Worm (Caenorhabditis elegans) whole organism, L4 larva: ENCODE results near the gene T25B9.4.

Experiments
- dpl-1 ChIP-seq: fragments of 150-350 bp; optimal IDR thresholded peaks from 2 replicates; lab custom pipeline; 2014; ENCODE audit warnings: missing biosample characterization, missing genetic modification reagents, missing genetic modification characterization
- lin-1 ChIP-seq: fragments of 200-800 bp; sonication (Bioruptor generic); IDR thresholded peaks from 2 replicates; pipeline ENCODE4 v1.3.6; 2022; ENCODE audit warnings: missing genetic modification reagents, missing genetic modification characterization, missing compliant biosample characterization
- lsy-2 ChIP-seq, 2 experiments: fragments of 150-350 bp in 1 of 2; sonication (generic microtip) in 1 of 2; optimal IDR thresholded peaks; 2 replicates each; lab custom pipeline; 2014 to 2017; ENCODE audit warnings: missing biosample characterization in 2 of 2, missing genetic modification characterization in 2 of 2
- madf-5 ChIP-seq, 2 experiments: fragments of 200-800 bp; sonication (Bioruptor generic); IDR thresholded peaks; 2 replicates each; pipeline ENCODE4 v1.3.6; 2022; ENCODE audit warnings: missing compliant biosample characterization in 2 of 2, missing genetic modification characterization in 2 of 2
- nhr-237 ChIP-seq: sonication (generic microtip); optimal IDR thresholded peaks from 2 replicates; lab custom pipeline; 2017; ENCODE audit warnings: missing biosample characterization, missing genetic modification characterization
- nhr-77 ChIP-seq: fragments of 150-350 bp; optimal IDR thresholded peaks from 2 replicates; lab custom pipeline; 2014; ENCODE audit warnings: missing biosample characterization, missing genetic modification characterization
- unc-130 ChIP-seq: sonication (generic microtip); optimal IDR thresholded peaks from 2 replicates; lab custom pipeline; 2016; ENCODE audit warnings: missing genetic modification reagents, missing genetic modification characterization, missing compliant biosample characterization
- unc-39 ChIP-seq: sonication (generic microtip); optimal IDR thresholded peaks from 2 replicates; lab custom pipeline; 2017; ENCODE audit warnings: missing biosample characterization, missing genetic modification characterization
- ztf-11 ChIP-seq: fragments of 150-350 bp; optimal IDR thresholded peaks from 2 replicates; lab custom pipeline; 2014; ENCODE audit warnings: missing biosample characterization, missing genetic modification characterization

DNA sequence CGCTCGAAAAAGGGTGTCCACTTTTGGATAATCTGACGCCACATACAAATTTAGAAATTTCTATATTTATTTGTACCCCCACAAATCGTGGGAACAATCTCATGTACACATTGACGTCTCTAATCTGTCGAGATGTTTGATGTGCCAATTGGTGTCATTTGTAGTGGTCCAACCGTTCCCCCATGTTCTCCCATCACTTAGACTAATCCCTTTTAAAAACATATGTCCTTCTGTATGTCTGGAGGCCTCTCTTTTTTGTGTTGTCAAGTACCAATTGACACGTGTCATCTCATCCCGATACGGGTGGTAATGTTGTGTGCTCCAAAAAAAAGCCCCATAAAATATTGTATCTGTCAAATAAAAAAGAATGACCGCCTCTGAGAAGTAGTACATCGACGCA lies 12.2 kb downstream of the T25B9.4 start:
- TF ChIP-seq unc-39 (tag; lab: Kevin White, UChicago) (no peak), unc-130 (GFP tag; lab: Kevin White, UChicago) (no peak), lin-1 (GFP tag; lab: Robert Waterston, UW) (no peak), nhr-77 (tag; lab: Kevin White, UChicago) (no peak), dpl-1 (GFP tag; lab: Kevin White, UChicago) (no peak), madf-5 (GFP tag; IDR thresholded peaks at IDR 0.05; lab: Robert Waterston, UW) (no peak), ztf-11 (no peak), lsy-2 (tag; optimal IDR thresholded peaks at IDR 0.05; lab: Kevin White, UChicago) (no peak), nhr-237 (tag; lab: Kevin White, UChicago) (no peak)
